Fruit fly (Drosophila melanogaster) whole organism, wandering third instar larva: ENCODE results near the gene snRNP-U1-70K.

Experiments
- Abd-B ChIP-seq: fragments of >200 bp; optimal IDR thresholded peaks from 2 replicates; lab custom pipeline; 2017; ENCODE audit warnings: missing biosample characterization, missing genetic modification characterization
- Dif ChIP-seq: fragments of 200-275, 200-300 bp; sonication (Bioruptor generic); optimal IDR thresholded peaks from 2 replicates; lab custom pipeline; 2018; ENCODE audit warnings: missing biosample characterization, missing genetic modification characterization; ENCODE audit not compliant: partially characterized antibody
- Hnf4 ChIP-seq: fragments of 200-800 bp; sonication (Bioruptor generic); optimal IDR thresholded peaks from 2 replicates; lab custom pipeline; 2016; ENCODE audit warnings: missing biosample characterization, mild to moderate bottlenecking, missing genetic modification characterization
- Hr78 ChIP-seq: fragments of >200 bp; optimal IDR thresholded peaks from 2 replicates; lab custom pipeline; 2017; ENCODE audit warnings: missing biosample characterization, missing genetic modification characterization
- Rel ChIP-seq, 2 experiments: fragments of 200-800 bp; sonication (Bioruptor generic) in 1 of 2; optimal IDR thresholded peaks; 2 replicates in 1 of 2; 3 replicates in 1 of 2; lab custom pipeline; 2016 to 2019; ENCODE audit warnings: mild to moderate bottlenecking in 2 of 2, missing biosample characterization in 2 of 2, missing genetic modification characterization in 2 of 2, moderate library complexity in 1 of 2
- br ChIP-seq: fragments of 200-800 bp; sonication (Bioruptor generic); optimal IDR thresholded peaks from 2 replicates; lab custom pipeline; 2016; ENCODE audit warnings: missing biosample characterization, missing genetic modification characterization

dm6 chr2L:6970813-6971212, 724 bp downstream of the snRNP-U1-70K start:
- no peak for TF ChIP-seq Dif (GFP tag; lab: Kevin White, UChicago)
- no peak for TF ChIP-seq Hr78 (GFP tag; lab: Kevin White, UChicago)
- no peak for TF ChIP-seq br (GFP tag; lab: Kevin White, UChicago)
- no peak for TF ChIP-seq Hnf4 (GFP tag; lab: Kevin White, UChicago)
- no peak for TF ChIP-seq Rel (GFP tag; optimal IDR thresholded peaks at IDR 0.05; lab: Kevin White, UChicago)
- no peak for TF ChIP-seq Rel (tag; optimal IDR thresholded peaks at IDR 0.05; lab: Kevin White, UChicago)
- TF ChIP-seq Abd-B (GFP tag; lab: Kevin White, UChicago), result no peak
